Worm (Caenorhabditis elegans) whole organism, L1 larva: ENCODE measurements around the gene dhhc-6.

ENCODE experiments used
- F16B12.6 ChIP-seq: fragments of 150-350 bp; optimal IDR thresholded peaks from 2 replicates; lab custom pipeline; 2014; ENCODE audit warnings: missing biosample characterization, missing genetic modification characterization
- aly-2 ChIP-seq: fragments of 150-350 bp; optimal IDR thresholded peaks from 2 replicates; lab custom pipeline; 2014; ENCODE audit warnings: missing biosample characterization, missing genetic modification characterization
- ama-1 ChIP-seq: fragments of 150-350 bp; optimal IDR thresholded peaks from 2 replicates; lab custom pipeline; 2014
- blmp-1 ChIP-seq: fragments of 150-350 bp; optimal IDR thresholded peaks from 2 replicates; lab custom pipeline; 2014; ENCODE audit warnings: missing biosample characterization, missing genetic modification characterization
- ceh-63 ChIP-seq: fragments of 200-800 bp; sonication (Bioruptor generic); optimal IDR thresholded peaks from 2 replicates; lab custom pipeline; 2018; ENCODE audit warnings: mild to moderate bottlenecking, missing genetic modification characterization, missing compliant biosample characterization
- ceh-82 ChIP-seq, 3 experiments: fragments of 150-350 bp in 1 of 3; sonication (generic microtip) in 2 of 3; optimal IDR thresholded peaks; 2 replicates each; lab custom pipeline; 2014 to 2017; ENCODE audit warnings: missing biosample characterization in 3 of 3, missing genetic modification characterization in 3 of 3
- ceh-88 ChIP-seq: fragments of 200-800 bp; sonication (Bioruptor generic); IDR thresholded peaks from 2 replicates; pipeline ENCODE4 v1.3.6; 2022; ENCODE audit warnings: missing genetic modification characterization, missing compliant biosample characterization
- ces-1 ChIP-seq: fragments of 150-350 bp; optimal IDR thresholded peaks from 2 replicates; lab custom pipeline; 2014; ENCODE audit warnings: missing biosample characterization, missing genetic modification reagents, missing genetic modification characterization
- dsc-1 ChIP-seq: sonication (generic microtip); optimal IDR thresholded peaks from 2 replicates; lab custom pipeline; 2016; ENCODE audit warnings: mild to moderate bottlenecking, missing genetic modification characterization, missing compliant biosample characterization
- efl-1 ChIP-seq, 4 experiments: fragments of 150-350 bp; optimal IDR thresholded peaks in 3 of 4; peaks in 1 of 4; 1 replicate in 1 of 4; 2 replicates in 3 of 4; lab custom pipeline; 2014; ENCODE audit warnings: missing biosample characterization in 2 of 4, missing genetic modification characterization in 2 of 4, missing genetic modification reagents in 2 of 4
- egl-27 ChIP-seq, 2 experiments: fragments of 150-350 bp in 1 of 2; sonication (generic microtip); optimal IDR thresholded peaks; 3 replicates each; lab custom pipeline; 2017 to 2018; ENCODE audit warnings: missing biosample characterization in 2 of 2, missing genetic modification characterization in 2 of 2, missing genetic modification reagents in 2 of 2
- elt-2 ChIP-seq: sonication (generic microtip); optimal IDR thresholded peaks from 2 replicates; lab custom pipeline; 2016; ENCODE audit warnings: missing genetic modification characterization, mild to moderate bottlenecking, inconsistent platforms, missing compliant biosample characterization, missing genetic modification reagents
- elt-3 ChIP-seq, 6 experiments: fragments of 150-350 bp in 1 of 6; sonication (generic microtip); optimal IDR thresholded peaks; 2 replicates each; lab custom pipeline; 2017 to 2018; ENCODE audit warnings: missing biosample characterization in 6 of 6, missing genetic modification characterization in 6 of 6, inconsistent platforms in 1 of 6
- fkh-10 ChIP-seq: sonication (generic microtip); optimal IDR thresholded peaks from 2 replicates; lab custom pipeline; 2017; ENCODE audit warnings: missing biosample characterization, missing genetic modification reagents, missing genetic modification characterization
- irx-1 ChIP-seq: sonication (generic microtip); optimal IDR thresholded peaks from 2 replicates; lab custom pipeline; 2016; ENCODE audit warnings: missing genetic modification characterization, missing compliant biosample characterization
- lin-35 ChIP-seq, 2 experiments: fragments of 150-350 bp; optimal IDR thresholded peaks; 2 replicates each; lab custom pipeline; 2014; ENCODE audit warnings: missing biosample characterization in 2 of 2, missing genetic modification characterization in 2 of 2, missing genetic modification reagents in 2 of 2
- lin-39 ChIP-seq: fragments of 150-350 bp; optimal IDR thresholded peaks from 2 replicates; lab custom pipeline; 2014; ENCODE audit warnings: missing biosample characterization, missing genetic modification reagents, missing genetic modification characterization
- lsy-2 ChIP-seq, 2 experiments: fragments of 150-350 bp; optimal IDR thresholded peaks; 2 replicates each; lab custom pipeline; 2014; ENCODE audit warnings: missing biosample characterization in 2 of 2, missing genetic modification characterization in 2 of 2
- mab-9 ChIP-seq: fragments of 200-800 bp; sonication (Bioruptor generic); IDR thresholded peaks from 2 replicates; pipeline ENCODE4 v1.3.6; 2022; ENCODE audit warnings: missing genetic modification reagents, missing genetic modification characterization, missing compliant biosample characterization
- mdl-1 ChIP-seq, 2 experiments: fragments of 150-350 bp; optimal IDR thresholded peaks; 2 replicates each; lab custom pipeline; 2014 to 2017; ENCODE audit warnings: missing biosample characterization in 2 of 2, missing genetic modification characterization in 2 of 2, inconsistent platforms in 1 of 2
- mep-1 ChIP-seq: fragments of 150-350 bp; optimal IDR thresholded peaks from 2 replicates; lab custom pipeline; 2014; ENCODE audit warnings: missing biosample characterization, missing genetic modification characterization
- nhr-11 ChIP-seq: fragments of 150-350 bp; optimal IDR thresholded peaks from 2 replicates; lab custom pipeline; 2014; ENCODE audit warnings: missing biosample characterization, missing genetic modification characterization
- nhr-12 ChIP-seq: sonication (generic microtip); optimal IDR thresholded peaks from 2 replicates; lab custom pipeline; 2017; ENCODE audit warnings: missing biosample characterization, missing genetic modification characterization
- nhr-28 ChIP-seq: fragments of 150-350 bp; optimal IDR thresholded peaks from 2 replicates; lab custom pipeline; 2014; ENCODE audit warnings: missing biosample characterization, missing genetic modification characterization
- nhr-76 ChIP-seq: sonication (generic microtip); optimal IDR thresholded peaks from 2 replicates; lab custom pipeline; 2017; ENCODE audit warnings: missing biosample characterization, missing genetic modification characterization
- nhr-85 ChIP-seq: sonication (generic microtip); peaks from one replicate; lab custom pipeline; 2016; ENCODE audit warnings: missing genetic modification characterization, inconsistent platforms, missing compliant biosample characterization
- pag-3 ChIP-seq: sonication (generic microtip); optimal IDR thresholded peaks from 2 replicates; lab custom pipeline; 2017; ENCODE audit warnings: missing genetic modification characterization, mild to moderate bottlenecking, missing compliant biosample characterization, antibody characterized with exemption, borderline replicate concordance; ENCODE audit not compliant: insufficient read depth
- snu-23 ChIP-seq: sonication (generic microtip); optimal IDR thresholded peaks from 2 replicates; lab custom pipeline; 2016; ENCODE audit warnings: missing genetic modification characterization, missing compliant biosample characterization
- tbx-2 ChIP-seq: sonication (generic microtip); optimal IDR thresholded peaks from 2 replicates; lab custom pipeline; 2016; ENCODE audit warnings: missing genetic modification characterization, missing compliant biosample characterization
- unc-30 ChIP-seq: sonication (generic microtip); optimal IDR thresholded peaks from 2 replicates; lab custom pipeline; 2017; ENCODE audit warnings: missing biosample characterization, missing genetic modification characterization
- unc-62 ChIP-seq: fragments of 150-350 bp; optimal IDR thresholded peaks from 2 replicates; lab custom pipeline; 2014; ENCODE audit warnings: missing biosample characterization, missing genetic modification reagents, missing genetic modification characterization
- ztf-4 ChIP-seq: fragments of 150-350 bp; optimal IDR thresholded peaks from 2 replicates; lab custom pipeline; 2014; ENCODE audit warnings: missing biosample characterization, missing genetic modification characterization

The dhhc-6 gene

ce11 chrIV:12157915-12158314 is 33.2 kb downstream of the dhhc-6 start:
- TF ChIP-seq aly-2 (tag; lab: Kevin White, UChicago) (no peak), ceh-63 (no peak), ama-1 (lab: Kevin White, UChicago) (no peak), elt-3 (tag; optimal IDR thresholded peaks at IDR 0.05; lab: Kevin White, UChicago) (peak in 1 of 6 experiments; percentile 7), mep-1 (tag; lab: Kevin White, UChicago) (peak; percentile 9), nhr-76 (tag; lab: Kevin White, UChicago) (no peak), dsc-1 (tag; lab: Kevin White, UChicago) (no peak), irx-1 (no peak), lin-35 (GFP tag; optimal IDR thresholded peaks at IDR 0.05; lab: Kevin White, UChicago) (peak in 1 of 2 experiments; percentile 2), F16B12.6 (tag; lab: Kevin White, UChicago) (no peak), lin-39 (no peak), nhr-28 (tag; lab: Kevin White, UChicago) (no peak), tbx-2 (tag; lab: Kevin White, UChicago) (no peak), pag-3 (tag; lab: Kevin White, UChicago) (no peak), ces-1 (GFP tag; lab: Kevin White, UChicago) (no peak), fkh-10 (GFP tag; lab: Kevin White, UChicago) (no peak), nhr-85 (tag; lab: Kevin White, UChicago) (peak; percentile 40)

- no peak for TF ChIP-seq nhr-85 (tag; lab: Kevin White, UChicago)
- no peak for TF ChIP-seq egl-27 (tag; optimal IDR thresholded peaks at IDR 0.05; lab: Kevin White, UChicago)
- TF ChIP-seq snu-23, result no peak
- no peak for TF ChIP-seq ceh-82 (tag; optimal IDR thresholded peaks at IDR 0.05; lab: Kevin White, UChicago)
- TF ChIP-seq nhr-28 (tag; lab: Kevin White, UChicago), result no peak
- no peak for TF ChIP-seq mab-9 (GFP tag; lab: Robert Waterston, UW)
- no peak for TF ChIP-seq nhr-11 (tag; lab: Kevin White, UChicago)
These were observed 35.7 kb downstream of the dhhc-6 start for ce11 chrIV:12160421-12160820.

- no peak for TF ChIP-seq ceh-88 (GFP tag; lab: Robert Waterston, UW)
- no peak for TF ChIP-seq nhr-12 (tag; lab: Kevin White, UChicago)
- TF ChIP-seq blmp-1 (tag; lab: Kevin White, UChicago), result no peak
- TF ChIP-seq elt-3 (tag; optimal IDR thresholded peaks at IDR 0.05; lab: Kevin White, UChicago), result no peak
These were observed 38.0 kb downstream of the dhhc-6 start for ce11 chrIV:12162732-12163131.

ce11 chrIV:12165432-12166078 is 40.8 kb downstream of the dhhc-6 start:
- TF ChIP-seq elt-2 (tag; lab: Kevin White, UChicago) (peak; percentile 47), efl-1 (optimal IDR thresholded peaks at IDR 0.05; lab: Kevin White, UChicago) (no peak), efl-1 (GFP tag; optimal IDR thresholded peaks at IDR 0.05 in 1 of 2; lab: Kevin White, UChicago) (peak in 1 of 2 experiments; percentile 70), nhr-11 (tag; lab: Kevin White, UChicago) (no peak)

- TF ChIP-seq lsy-2 (tag; optimal IDR thresholded peaks at IDR 0.05; lab: Kevin White, UChicago) (no peak), efl-1 (optimal IDR thresholded peaks at IDR 0.05; lab: Kevin White, UChicago) (no peak), efl-1 (GFP tag; optimal IDR thresholded peaks at IDR 0.05 in 1 of 2; lab: Kevin White, UChicago) (peak in 1 of 2 experiments; percentile 43), mdl-1 (tag; optimal IDR thresholded peaks at IDR 0.05; lab: Kevin White, UChicago) (no peak), unc-62 (GFP tag; lab: Kevin White, UChicago) (no peak), nhr-11 (tag; lab: Kevin White, UChicago) (no peak), ztf-4 (tag; lab: Kevin White, UChicago) (no peak), unc-30 (tag; lab: Kevin White, UChicago) (no peak), ces-1 (GFP tag; lab: Kevin White, UChicago) (no peak)
These were observed 43.2 kb downstream of the dhhc-6 start, which contains the start of gene F20B10.3 for ce11 chrIV:12167944-12168343. F20B10.3 (plus strand) TSS chrIV:12168244.
